Fruit fly (Drosophila melanogaster): ENCODE results near the gene CG44815.
A peak's percentile ranks its signal among the peaks of the same experiment; 100 is the strongest.

The CG44815 gene

dm6 chrX:9399810-9400209, 46.2 kb downstream of the CG44815 start:
- peak; percentile 7 for TF ChIP-seq ind (GFP tag; optimal IDR thresholded peaks at IDR 0.05)
- peak; percentile 9 for TF ChIP-seq CG17359 (tag; optimal IDR thresholded peaks at IDR 0.05)
- peak; percentile 17 for TF ChIP-seq CG18599 (GFP tag; optimal IDR thresholded peaks at IDR 0.05)
- TF ChIP-seq CG3838 (GFP tag; optimal IDR thresholded peaks at IDR 0.05): no peak
- TF ChIP-seq CG10565 (GFP tag; optimal IDR thresholded peaks at IDR 0.05): no peak
- TF ChIP-seq Dbx (GFP tag; IDR thresholded peaks at IDR 0.05): no peak
- TF ChIP-seq CG2120 (GFP tag; optimal IDR thresholded peaks at IDR 0.05): peak; percentile 18
- peak in 1 of 2 experiments; percentile 7 for TF ChIP-seq bsh (GFP tag; optimal IDR thresholded peaks at IDR 0.05)
- peak; percentile 14 for TF ChIP-seq CG11504 (tag; optimal IDR thresholded peaks at IDR 0.05)
- peak; percentile 86 for TF ChIP-seq Ets65A (GFP tag)
- TF ChIP-seq CG34376 (GFP tag; optimal IDR thresholded peaks at IDR 0.05): no peak
- TF ChIP-seq Drgx (GFP tag; IDR thresholded peaks at IDR 0.05): 0 out of 2 replicates have a peak, but pooled peaks have one; percentile 33
- TF ChIP-seq row (GFP tag; IDR thresholded peaks at IDR 0.05): 0 out of 3 replicates have a peak, but pooled peaks have one; percentile 24
- peak; percentile 50 for TF ChIP-seq slbo (GFP tag; IDR thresholded peaks at IDR 0.05)
- peak; percentile 22; the same call in 1 of the 4 replicates for TF ChIP-seq Gug (GFP tag; IDR thresholded peaks at IDR 0.05)
- peak; percentile 18 for TF ChIP-seq dmrt99B (tag; optimal IDR thresholded peaks at IDR 0.05)
- TF ChIP-seq Ptx1 (GFP tag; IDR thresholded peaks at IDR 0.05): 0 out of 2 replicates have a peak, but pooled peaks have one; percentile 14
- peak; percentile 29; the same call in 1 of the 2 replicates for TF ChIP-seq sisA (GFP tag; IDR thresholded peaks at IDR 0.05)
- TF ChIP-seq prd (optimal IDR thresholded peaks at IDR 0.05): no peak
- TF ChIP-seq prd (GFP tag; IDR thresholded peaks at IDR 0.05): peak; percentile 48; the same call in 1 of the 3 replicates
- no peak for TF ChIP-seq Sry-β (GFP tag; optimal IDR thresholded peaks at IDR 0.05)
- TF ChIP-seq CG1603 (tag; optimal IDR thresholded peaks at IDR 0.05): peak; percentile 24
- peak; percentile 37 for TF ChIP-seq esg (GFP tag; conservative IDR thresholded peaks at IDR 0.05)
- no peak for TF ChIP-seq Side (GFP tag; optimal IDR thresholded peaks at IDR 0.05)
- TF ChIP-seq Sox102F (GFP tag; optimal IDR thresholded peaks at IDR 0.05): peak; percentile 2
- TF ChIP-seq lilli (GFP tag; optimal IDR thresholded peaks at IDR 0.05): peak; percentile 10
- TF ChIP-seq crol (GFP tag; IDR thresholded peaks at IDR 0.05): no peak
- TF ChIP-seq slp2 (GFP tag; optimal IDR thresholded peaks at IDR 0.05): no peak
- TF ChIP-seq HmgD (GFP tag; optimal IDR thresholded peaks at IDR 0.05): no peak
- no peak for TF ChIP-seq CG13287 (GFP tag; IDR thresholded peaks at IDR 0.05; ENCODE audit: partially characterized antibody)
- peak; percentile 9 for TF ChIP-seq CG2678 (tag; optimal IDR thresholded peaks at IDR 0.05)
- no peak for TF ChIP-seq grau (tag; optimal IDR thresholded peaks at IDR 0.05)
- 0 out of 2 replicates have a peak, but pooled peaks have one; percentile 10 for TF ChIP-seq CG11696 (GFP tag; IDR thresholded peaks at IDR 0.05)
- TF ChIP-seq zfh1 (GFP tag; IDR thresholded peaks at IDR 0.05): 0 out of 3 replicates have a peak, but pooled peaks have one; percentile 11
- no peak for TF ChIP-seq BEAF-32 (GFP tag; optimal IDR thresholded peaks at IDR 0.05)
- peak; percentile 19 for TF ChIP-seq lab (GFP tag; optimal IDR thresholded peaks at IDR 0.05)
- TF ChIP-seq CG7839 (tag; optimal IDR thresholded peaks at IDR 0.05): peak; percentile 28
- TF ChIP-seq CG8290 (GFP tag; optimal IDR thresholded peaks at IDR 0.05): no peak
- peak in 1 of 2 experiments; percentile 22 for TF ChIP-seq CG8290 (tag; optimal IDR thresholded peaks at IDR 0.05)
- no peak for TF ChIP-seq Fer1 (GFP tag; optimal IDR thresholded peaks at IDR 0.05)
- TF ChIP-seq sens (GFP tag): peak; percentile 45
- TF ChIP-seq CG8359 (GFP tag; optimal IDR thresholded peaks at IDR 0.05; ENCODE audit: borderline replicate concordance): no peak
- TF ChIP-seq cad (GFP tag; optimal IDR thresholded peaks at IDR 0.05): no peak
- no peak for TF ChIP-seq eyg (GFP tag; optimal IDR thresholded peaks at IDR 0.05)
- TF ChIP-seq croc (GFP tag; conservative IDR thresholded peaks at IDR 0.05): no peak
- TF ChIP-seq CG12769 (tag; optimal IDR thresholded peaks at IDR 0.05): peak; percentile 27
- TF ChIP-seq gem (tag; optimal IDR thresholded peaks at IDR 0.05): peak; percentile 19
